Worm (Caenorhabditis elegans): Measurements from ENCODE around the gene F44A2.5.
A peak's percentile ranks its signal among the peaks of the same experiment; 100 is the strongest.

F44A2.5 gene

ce11 chrV:9274127-9275042, 23.0 kb upstream of the F44A2.5 start:
- peak; percentile 63 for TF ChIP-seq unc-62 (GFP tag; optimal IDR thresholded peaks at IDR 0.05)
- TF ChIP-seq unc-120 (tag; optimal IDR thresholded peaks at IDR 0.05; ENCODE audit: poor library complexity, severe bottlenecking) = peak; percentile 5
- no peak for TF ChIP-seq sem-2 (GFP tag; optimal IDR thresholded peaks at IDR 0.05)
- peak; percentile 14 for TF ChIP-seq mab-5 (tag; optimal IDR thresholded peaks at IDR 0.05)

- TF ChIP-seq ceh-39 (tag; optimal IDR thresholded peaks at IDR 0.05) = no peak
- no peak for TF ChIP-seq blmp-1 (tag; optimal IDR thresholded peaks at IDR 0.05)
- TF ChIP-seq lin-32 (GFP tag; optimal IDR thresholded peaks at IDR 0.05) = no peak
- no peak for TF ChIP-seq ces-1 (GFP tag; optimal IDR thresholded peaks at IDR 0.05)
- no peak for TF ChIP-seq zip-8 (tag; optimal IDR thresholded peaks at IDR 0.05)
- TF ChIP-seq sem-2 (GFP tag; optimal IDR thresholded peaks at IDR 0.05) = no peak
- TF ChIP-seq bed-3 (GFP tag; optimal IDR thresholded peaks at IDR 0.05) = no peak
- TF ChIP-seq unc-62 (GFP tag; optimal IDR thresholded peaks at IDR 0.05) = no peak
- no peak for TF ChIP-seq cnd-1 (tag; optimal IDR thresholded peaks at IDR 0.05)
- no peak for TF ChIP-seq mab-5 (tag; optimal IDR thresholded peaks at IDR 0.05)
- no peak for TF ChIP-seq M03D4.4 (tag; optimal IDR thresholded peaks at IDR 0.05)
- no peak for TF ChIP-seq sptf-1 (tag; optimal IDR thresholded peaks at IDR 0.05)
These were observed 15.3 kb upstream of the F44A2.5 start, which contains the start of gene hlh-10 for ce11 chrV:9282110-9282509. hlh-10 (minus strand) TSS chrV:9282210.

- TF ChIP-seq ceh-39 (tag; optimal IDR thresholded peaks at IDR 0.05) (no peak), drap-1 (GFP tag; optimal IDR thresholded peaks at IDR 0.05) (no peak), mls-2 (tag; optimal IDR thresholded peaks at IDR 0.05) (no peak), nhr-2 (tag; optimal IDR thresholded peaks at IDR 0.05) (no peak), tbx-8 (GFP tag; optimal IDR thresholded peaks at IDR 0.05) (no peak), ztf-11 (tag; optimal IDR thresholded peaks at IDR 0.05) (no peak), unc-39 (tag; optimal IDR thresholded peaks at IDR 0.05) (no peak), snpc-4 (tag; optimal IDR thresholded peaks at IDR 0.05) (no peak), M03D4.4 (tag; optimal IDR thresholded peaks at IDR 0.05) (no peak), lsy-2 (tag; optimal IDR thresholded peaks at IDR 0.05) (no peak), mep-1 (tag; optimal IDR thresholded peaks at IDR 0.05) (no peak), ceh-43 (GFP tag; optimal IDR thresholded peaks at IDR 0.05) (no peak), unc-120 (tag; optimal IDR thresholded peaks at IDR 0.05; ENCODE audit: poor library complexity, severe bottlenecking) (no peak), blmp-1 (tag; optimal IDR thresholded peaks at IDR 0.05) (no peak), ham-2 (GFP tag; optimal IDR thresholded peaks at IDR 0.05) (no peak)
These were observed 14.0 kb upstream of the F44A2.5 start for ce11 chrV:9283452-9283851.

ce11 chrV:9287460-9287859, 10.0 kb upstream of the F44A2.5 start, which contains the start of gene lron-2:
lron-2 (minus strand) TSS chrV:9287560.
- TF ChIP-seq unc-62 (GFP tag; optimal IDR thresholded peaks at IDR 0.05) = no peak
- TF ChIP-seq ceh-43 (GFP tag; optimal IDR thresholded peaks at IDR 0.05) = no peak
- TF ChIP-seq unc-39 (tag; optimal IDR thresholded peaks at IDR 0.05) = no peak
- no peak for TF ChIP-seq sem-2 (GFP tag; optimal IDR thresholded peaks at IDR 0.05)

ce11 chrV:9291919-9292318, 5.5 kb upstream of the F44A2.5 start, which contains the start of gene ZK682.7:
ZK682.7 (minus strand) TSS chrV:9292165.
- TF ChIP-seq ceh-43 (GFP tag; optimal IDR thresholded peaks at IDR 0.05) (no peak), flh-1 (GFP tag; optimal IDR thresholded peaks at IDR 0.05) (no peak), mab-5 (tag; optimal IDR thresholded peaks at IDR 0.05) (no peak), mep-1 (tag; optimal IDR thresholded peaks at IDR 0.05) (no peak), elt-1 (tag; optimal IDR thresholded peaks at IDR 0.05; ENCODE audit: borderline replicate concordance, insufficient read depth) (no peak), mls-2 (tag; optimal IDR thresholded peaks at IDR 0.05) (no peak), M03D4.4 (tag; optimal IDR thresholded peaks at IDR 0.05) (no peak), sem-2 (GFP tag; optimal IDR thresholded peaks at IDR 0.05) (no peak), ztf-11 (tag; optimal IDR thresholded peaks at IDR 0.05) (no peak), lin-13 (tag; optimal IDR thresholded peaks at IDR 0.05) (no peak), ceh-83 (GFP tag; optimal IDR thresholded peaks at IDR 0.05) (no peak)

Data from whole organism, mixed stage, embryonic.